Worm (Caenorhabditis elegans) whole organism, L1 larva: ENCODE data around the gene zif-1.
A peak's percentile ranks its signal among the peaks of the same experiment; 100 is the strongest.
"Not testable (repeated sequence)": the region's sequence is repeated elsewhere in the genome, so short reads cannot be mapped to it uniquely, and the experiment has no call there.

Experiments used
- C16A3.4 ChIP-seq: fragments of 150-350 bp; optimal IDR thresholded peaks from 2 replicates; lab custom pipeline; 2014; ENCODE audit warnings: missing biosample characterization, missing genetic modification characterization
- C34B4.2 ChIP-seq: sonication (generic microtip); optimal IDR thresholded peaks from 2 replicates; lab custom pipeline; 2017; ENCODE audit warnings: mild to moderate bottlenecking, missing genetic modification characterization, missing compliant biosample characterization
- ceh-63 ChIP-seq: fragments of 200-800 bp; sonication (Bioruptor generic); optimal IDR thresholded peaks from 2 replicates; lab custom pipeline; 2018; ENCODE audit warnings: mild to moderate bottlenecking, missing genetic modification characterization, missing compliant biosample characterization
- ceh-8 ChIP-seq: fragments of 200-800 bp; sonication (Bioruptor generic); optimal IDR thresholded peaks from 2 replicates; lab custom pipeline; 2018; ENCODE audit warnings: mild to moderate bottlenecking, missing genetic modification characterization, moderate library complexity, missing compliant biosample characterization
- dpl-1 ChIP-seq, 3 experiments: fragments of 150-350 bp in 2 of 3; sonication (generic microtip) in 1 of 3; optimal IDR thresholded peaks; 2 replicates each; lab custom pipeline; 2014 to 2017; ENCODE audit warnings: missing biosample characterization in 3 of 3, missing genetic modification characterization in 3 of 3, missing genetic modification reagents in 3 of 3
- efl-1 ChIP-seq, 4 experiments: fragments of 150-350 bp; optimal IDR thresholded peaks in 3 of 4; peaks in 1 of 4; 1 replicate in 1 of 4; 2 replicates in 3 of 4; lab custom pipeline; 2014; ENCODE audit warnings: missing biosample characterization in 2 of 4, missing genetic modification characterization in 2 of 4, missing genetic modification reagents in 2 of 4
- efl-3 ChIP-seq: fragments of 200-800 bp; sonication (Bioruptor generic); optimal IDR thresholded peaks from 2 replicates; lab custom pipeline; 2018; ENCODE audit warnings: mild to moderate bottlenecking, missing genetic modification characterization, missing compliant biosample characterization
- elt-2 ChIP-seq: sonication (generic microtip); optimal IDR thresholded peaks from 2 replicates; lab custom pipeline; 2016; ENCODE audit warnings: missing genetic modification characterization, mild to moderate bottlenecking, inconsistent platforms, missing compliant biosample characterization, missing genetic modification reagents
- elt-3 ChIP-seq, 6 experiments: fragments of 150-350 bp in 1 of 6; sonication (generic microtip); optimal IDR thresholded peaks; 2 replicates each; lab custom pipeline; 2017 to 2018; ENCODE audit warnings: missing biosample characterization in 6 of 6, missing genetic modification characterization in 6 of 6, inconsistent platforms in 1 of 6
- fkh-8 ChIP-seq: sonication (generic microtip); optimal IDR thresholded peaks from 2 replicates; lab custom pipeline; 2016; ENCODE audit warnings: mild to moderate bottlenecking, missing genetic modification characterization, missing compliant biosample characterization
- hlh-4 ChIP-seq: sonication (generic microtip); optimal IDR thresholded peaks from 2 replicates; lab custom pipeline; 2016; ENCODE audit warnings: mild to moderate bottlenecking, missing genetic modification characterization, missing compliant biosample characterization
- irx-1 ChIP-seq: sonication (generic microtip); optimal IDR thresholded peaks from 2 replicates; lab custom pipeline; 2016; ENCODE audit warnings: missing genetic modification characterization, missing compliant biosample characterization
- lin-14 ChIP-seq: fragments of 200-800 bp; sonication (Bioruptor generic); optimal IDR thresholded peaks from 2 replicates; lab custom pipeline; 2018; ENCODE audit warnings: mild to moderate bottlenecking, missing genetic modification characterization, moderate library complexity, missing compliant biosample characterization
- lin-35 ChIP-seq, 2 experiments: fragments of 150-350 bp; optimal IDR thresholded peaks; 2 replicates each; lab custom pipeline; 2014; ENCODE audit warnings: missing biosample characterization in 2 of 2, missing genetic modification characterization in 2 of 2, missing genetic modification reagents in 2 of 2
- lir-3 ChIP-seq: sonication (generic microtip); optimal IDR thresholded peaks from 2 replicates; lab custom pipeline; 2016; ENCODE audit warnings: mild to moderate bottlenecking, missing genetic modification characterization, moderate library complexity, missing compliant biosample characterization; ENCODE audit not compliant: poor library complexity
- lsy-2 ChIP-seq, 2 experiments: fragments of 150-350 bp; optimal IDR thresholded peaks; 2 replicates each; lab custom pipeline; 2014; ENCODE audit warnings: missing biosample characterization in 2 of 2, missing genetic modification characterization in 2 of 2
- nhr-11 ChIP-seq: fragments of 150-350 bp; optimal IDR thresholded peaks from 2 replicates; lab custom pipeline; 2014; ENCODE audit warnings: missing biosample characterization, missing genetic modification characterization
- nhr-19 ChIP-seq: fragments of 200-800 bp; sonication (Bioruptor generic); conservative IDR thresholded peaks from 2 replicates; pipeline ENCODE4 v1.3.6; 2022; ENCODE audit warnings: missing genetic modification characterization, missing compliant biosample characterization
- nhr-47 ChIP-seq: sonication (generic microtip); optimal IDR thresholded peaks from 2 replicates; lab custom pipeline; 2016; ENCODE audit warnings: mild to moderate bottlenecking, missing genetic modification characterization, moderate library complexity, missing compliant biosample characterization
- nhr-85 ChIP-seq: sonication (generic microtip); peaks from one replicate; lab custom pipeline; 2016; ENCODE audit warnings: missing genetic modification characterization, inconsistent platforms, missing compliant biosample characterization
- nhr-90 ChIP-seq: sonication (generic microtip); optimal IDR thresholded peaks from 2 replicates; lab custom pipeline; 2016; ENCODE audit warnings: mild to moderate bottlenecking, missing genetic modification characterization, missing compliant biosample characterization; ENCODE audit not compliant: poor library complexity
- pax-3 ChIP-seq: fragments of 200-800 bp; sonication (Bioruptor generic); optimal IDR thresholded peaks from 2 replicates; lab custom pipeline; 2018; ENCODE audit warnings: mild to moderate bottlenecking, missing genetic modification characterization, moderate library complexity, missing compliant biosample characterization
- rnt-1 ChIP-seq: sonication (generic microtip); optimal IDR thresholded peaks from 2 replicates; lab custom pipeline; 2016; ENCODE audit warnings: mild to moderate bottlenecking, missing genetic modification characterization, moderate library complexity, missing compliant biosample characterization
- snpc-4 ChIP-seq: fragments of 150-350 bp; optimal IDR thresholded peaks from 2 replicates; lab custom pipeline; 2014; ENCODE audit warnings: missing biosample characterization, missing genetic modification characterization
- snu-23 ChIP-seq: sonication (generic microtip); optimal IDR thresholded peaks from 2 replicates; lab custom pipeline; 2016; ENCODE audit warnings: missing genetic modification characterization, missing compliant biosample characterization
- sptf-1 ChIP-seq: fragments of 150-350 bp; optimal IDR thresholded peaks from 2 replicates; lab custom pipeline; 2014; ENCODE audit warnings: missing biosample characterization, missing genetic modification characterization
- sup-37 ChIP-seq: fragments of 200-800 bp; sonication (Bioruptor generic); optimal IDR thresholded peaks from 2 replicates; lab custom pipeline; 2018; ENCODE audit warnings: mild to moderate bottlenecking, missing genetic modification characterization, missing compliant biosample characterization
- unc-30 ChIP-seq: sonication (generic microtip); optimal IDR thresholded peaks from 2 replicates; lab custom pipeline; 2017; ENCODE audit warnings: missing biosample characterization, missing genetic modification characterization
- zag-1 ChIP-seq: fragments of 150-350 bp; optimal IDR thresholded peaks from 2 replicates; lab custom pipeline; 2014; ENCODE audit warnings: missing biosample characterization, missing genetic modification characterization

The zif-1 gene

DNA sequence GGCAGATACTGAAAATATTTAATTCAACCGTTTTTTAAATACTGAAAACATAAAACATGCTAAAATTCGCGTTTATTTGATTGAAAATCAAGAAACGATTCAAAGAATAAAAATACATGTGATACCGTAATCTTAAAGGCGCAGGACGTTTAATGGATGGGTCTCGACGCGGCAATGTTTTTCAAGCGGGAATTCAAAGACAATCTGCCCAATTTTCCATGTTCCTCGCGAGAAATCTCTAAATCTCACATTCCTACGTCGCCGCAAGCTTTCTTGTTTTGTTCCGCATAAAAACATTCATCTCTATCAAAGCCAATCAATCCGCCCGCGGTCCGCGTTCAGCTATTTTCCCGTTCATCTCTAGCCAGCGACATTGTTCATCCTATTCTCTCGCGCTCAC is 1.1 kb upstream of the zif-1 start:
- no peak for TF ChIP-seq nhr-11
- TF ChIP-seq dpl-1 (GFP tag; optimal IDR thresholded peaks at IDR 0.05; lab: Kevin White, UChicago), result peak in 1 of 3 experiments; percentile 6
- TF ChIP-seq pax-3 (tag; lab: Kevin White, UChicago), result no peak

- TF ChIP-seq efl-1 (optimal IDR thresholded peaks at IDR 0.05; lab: Kevin White, UChicago) (no peak), efl-1 (GFP tag; optimal IDR thresholded peaks at IDR 0.05 in 1 of 2; lab: Kevin White, UChicago) (peak in 1 of 2 experiments; percentile 39), nhr-85 (tag; lab: Kevin White, UChicago) (peak; percentile 48), fkh-8 (tag; lab: Kevin White, UChicago) (no peak)
- TF ChIP-seq, all 84 proteins: peak for 2
Observed at ce11 chrIII:9001899-9002298, 680 bp upstream of the zif-1 start, which contains the start of gene rpn-6.2. rpn-6.2 (minus strand) TSS chrIII:9001999.

DNA sequence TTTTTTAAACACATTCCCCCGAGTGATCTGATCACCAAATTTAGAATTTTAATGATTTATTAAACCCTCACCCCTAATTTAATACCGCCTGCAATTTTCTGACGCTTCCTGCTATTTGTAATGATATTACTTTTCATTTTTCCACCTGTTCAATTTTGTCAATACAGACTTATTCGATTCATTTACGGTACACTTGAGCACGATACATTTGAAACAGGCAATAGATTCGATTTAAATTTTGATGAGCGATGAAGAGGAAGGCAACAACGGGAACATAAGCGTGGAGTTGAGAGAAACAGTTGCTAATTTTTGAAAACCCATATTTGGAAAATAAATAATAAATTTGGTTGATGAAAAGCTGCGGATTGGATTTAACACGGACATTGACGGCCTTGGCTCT is 2.1 kb downstream of the zif-1 start:
- no peak for TF ChIP-seq sptf-1 (tag; lab: Kevin White, UChicago)
- no peak for TF ChIP-seq nhr-47 (tag; lab: Kevin White, UChicago)
- no peak for TF ChIP-seq ceh-8 (GFP tag; lab: Kevin White, UChicago)

- TF ChIP-seq nhr-47 (tag; lab: Kevin White, UChicago); unc-30 (tag; lab: Kevin White, UChicago); elt-3 (tag; optimal IDR thresholded peaks at IDR 0.05; lab: Kevin White, UChicago): not testable (repeated sequence)
Observed at ce11 chrIII:9005905-9006372, 3.4 kb downstream of the zif-1 start, which contains the start of gene rab-6.1. rab-6.1 (minus strand) TSS chrIII:9005955.

- TF ChIP-seq elt-2 (tag; lab: Kevin White, UChicago) (peak; percentile 59), lin-35 (GFP tag; optimal IDR thresholded peaks at IDR 0.05; lab: Kevin White, UChicago) (no peak), lin-14 (peak; percentile 70), nhr-90 (tag; lab: Kevin White, UChicago) (no peak), rnt-1 (tag; lab: Kevin White, UChicago) (peak; percentile 30), hlh-4 (no peak), zag-1 (tag; lab: Kevin White, UChicago) (no peak), snu-23 (GFP tag; lab: Kevin White, UChicago) (no peak), nhr-19 (no peak), sup-37 (GFP tag; lab: Kevin White, UChicago) (no peak), efl-3 (GFP tag; lab: Kevin White, UChicago) (no peak), C16A3.4 (tag; lab: Kevin White, UChicago) (peak; percentile 3), irx-1 (tag; lab: Kevin White, UChicago) (no peak), lsy-2 (tag; optimal IDR thresholded peaks at IDR 0.05; lab: Kevin White, UChicago) (peak in 1 of 2 experiments; percentile 21), pax-3 (tag; lab: Kevin White, UChicago) (no peak)
Observed at ce11 chrIII:9007183-9007582, 4.6 kb downstream of the zif-1 start.

ce11 chrIII:9010047-9010446 is 7.5 kb downstream of the zif-1 start, which contains the start of gene F59B2.8:
F59B2.8 (minus strand) TSS chrIII:9010197.
- TF ChIP-seq ceh-63 (GFP tag; lab: Kevin White, UChicago) (no peak), lin-14 (no peak), nhr-47 (tag; lab: Kevin White, UChicago) (no peak), snpc-4 (tag; lab: Kevin White, UChicago) (no peak), lir-3 (tag; lab: Kevin White, UChicago) (no peak), C34B4.2 (no peak), C16A3.4 (tag; lab: Kevin White, UChicago) (no peak)
